Fruit fly (Drosophila melanogaster): ENCODE results near the gene CycH.
A peak's percentile ranks its signal among the peaks of the same experiment; 100 is the strongest.

Gene CycH

DNA sequence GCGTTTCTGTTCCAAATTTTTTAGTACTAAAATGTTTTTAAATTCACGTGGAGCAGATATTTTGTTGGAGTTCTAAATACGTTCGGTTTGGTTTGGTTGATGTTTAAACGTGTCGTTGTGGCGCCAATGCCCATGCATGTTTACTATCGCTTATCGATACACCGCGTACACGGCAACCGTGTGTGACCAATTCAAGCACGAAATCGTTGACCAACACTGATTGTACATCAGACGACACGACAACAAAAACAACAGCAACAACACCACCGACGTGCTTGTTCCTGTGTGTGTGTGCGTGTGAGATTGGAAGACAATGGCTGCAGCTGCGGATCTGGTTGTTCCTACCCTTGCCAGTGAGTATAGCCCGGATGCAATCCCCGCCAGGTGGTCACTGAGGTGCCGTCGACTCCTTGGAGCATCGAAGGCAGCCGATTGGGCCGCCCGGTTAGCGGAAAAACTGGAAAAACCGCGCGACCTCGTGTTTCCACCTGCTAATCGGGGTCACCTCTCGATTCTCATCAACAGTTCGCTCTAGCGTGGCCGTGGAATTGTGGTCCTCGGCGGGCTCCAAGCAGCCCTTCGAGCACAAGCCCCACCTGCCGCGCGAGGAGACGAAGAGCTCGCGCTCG is 3.0 kb downstream of the CycH start, which contains the start of gene eIF2A (continued):
- no peak for TF ChIP-seq dmrt99B (tag; optimal IDR thresholded peaks at IDR 0.05)
- no peak for TF ChIP-seq klu (GFP tag; IDR thresholded peaks at IDR 0.05)
- peak; percentile 33 for TF ChIP-seq CG18262 (tag; optimal IDR thresholded peaks at IDR 0.05)
- TF ChIP-seq dm (GFP tag; optimal IDR thresholded peaks at IDR 0.05) = peak; percentile 89
- peak; percentile 89 for TF ChIP-seq CG15514 (GFP tag; optimal IDR thresholded peaks at IDR 0.05)
- TF ChIP-seq Hr39 (optimal IDR thresholded peaks at IDR 0.05) = no peak
- TF ChIP-seq CG12104 (GFP tag; optimal IDR thresholded peaks at IDR 0.05) = no peak
- peak; percentile 53 for TF ChIP-seq shn (GFP tag; optimal IDR thresholded peaks at IDR 0.05)
- TF ChIP-seq Adf1 (GFP tag; IDR thresholded peaks at IDR 0.05) = no peak
- TF ChIP-seq CG8478 (optimal IDR thresholded peaks at IDR 0.05) = peak; percentile 28
- peak; percentile 36 for TF ChIP-seq CG4854 (GFP tag; optimal IDR thresholded peaks at IDR 0.05)
- TF ChIP-seq CG3847 (GFP tag; IDR thresholded peaks at IDR 0.05) = peak; percentile 86
- no peak for TF ChIP-seq pan (optimal IDR thresholded peaks at IDR 0.05)
- TF ChIP-seq pan (GFP tag; optimal IDR thresholded peaks at IDR 0.05 in 1 of 2, IDR thresholded peaks at IDR 0.05 in 1 of 2) = peak in 1 of 2 experiments; percentile 37
- peak; percentile 76 for TF ChIP-seq BEAF-32 (GFP tag; optimal IDR thresholded peaks at IDR 0.05)
- TF ChIP-seq CG8281 (tag; optimal IDR thresholded peaks at IDR 0.05) = no peak
- TF ChIP-seq CG10959 (GFP tag; IDR thresholded peaks at IDR 0.05) = peak; percentile 21; the same call in 1 of the 2 replicates
- TF ChIP-seq CG3995 (GFP tag; optimal IDR thresholded peaks at IDR 0.05) = peak; percentile 11
- TF ChIP-seq CG2875 (GFP tag; optimal IDR thresholded peaks at IDR 0.05) = no peak
- TF ChIP-seq CG5180 (GFP tag; optimal IDR thresholded peaks at IDR 0.05) = no peak
- TF ChIP-seq Dref (GFP tag; IDR thresholded peaks at IDR 0.05) = peak; percentile 99
- TF ChIP-seq gsb (GFP tag; IDR thresholded peaks at IDR 0.05) = peak; percentile 39; the same call in 1 of the 2 replicates
- TF ChIP-seq CTCF (GFP tag; optimal IDR thresholded peaks at IDR 0.05) = peak; percentile 33
- TF ChIP-seq pzg (GFP tag; optimal IDR thresholded peaks at IDR 0.05) = peak; percentile 99
- TF ChIP-seq NFAT (GFP tag; IDR thresholded peaks at IDR 0.05) = peak; percentile 69
- TF ChIP-seq CHES-1-like (GFP tag; optimal IDR thresholded peaks at IDR 0.05) = peak; percentile 81
- TF ChIP-seq gfzf (GFP tag; optimal IDR thresholded peaks at IDR 0.05) = peak; percentile 51
- peak; percentile 83 for TF ChIP-seq CrebB (tag; optimal IDR thresholded peaks at IDR 0.05)
- no peak for TF ChIP-seq Hand (GFP tag; optimal IDR thresholded peaks at IDR 0.05)
- peak; percentile 49; the same call in 1 of the 2 replicates for TF ChIP-seq CG31224 (GFP tag; IDR thresholded peaks at IDR 0.05)
- TF ChIP-seq CG6175 (GFP tag; IDR thresholded peaks at IDR 0.05) = no peak
- peak; percentile 32 for TF ChIP-seq CG8924 (tag; optimal IDR thresholded peaks at IDR 0.05)
- TF ChIP-seq mirr (GFP tag; optimal IDR thresholded peaks at IDR 0.05) = peak; percentile 89
- TF ChIP-seq Elba2 (GFP tag; optimal IDR thresholded peaks at IDR 0.05) = no peak
- TF ChIP-seq jumu (GFP tag; optimal IDR thresholded peaks at IDR 0.05) = peak; percentile 66
- peak; percentile 68; the same call in 1 of the 2 replicates for TF ChIP-seq Atf6 (GFP tag; IDR thresholded peaks at IDR 0.05)
- peak; percentile 36 for TF ChIP-seq Meics (GFP tag; optimal IDR thresholded peaks at IDR 0.05)
- no peak for TF ChIP-seq Atf3 (GFP tag; optimal IDR thresholded peaks at IDR 0.05)
- peak; percentile 54 for TF ChIP-seq ind (GFP tag; optimal IDR thresholded peaks at IDR 0.05)
- no peak; the same call in 3 of the 4 replicates for TF ChIP-seq Gug (GFP tag; IDR thresholded peaks at IDR 0.05)
- no peak for TF ChIP-seq CG12236 (GFP tag; optimal IDR thresholded peaks at IDR 0.05)
- peak in 1 of 2 experiments; percentile 8 for TF ChIP-seq Eip74EF (GFP tag; optimal IDR thresholded peaks at IDR 0.05)
- peak; percentile 9; the same call in 1 of the 3 replicates for TF ChIP-seq CG17361 (GFP tag; IDR thresholded peaks at IDR 0.05)
- TF ChIP-seq CG13123 (GFP tag; optimal IDR thresholded peaks at IDR 0.05) = no peak
- TF ChIP-seq CG7556 (GFP tag; optimal IDR thresholded peaks at IDR 0.05) = peak; percentile 15
- TF ChIP-seq Bdp1 (GFP tag; optimal IDR thresholded peaks at IDR 0.05) = peak; percentile 43
- TF ChIP-seq Sox102F (GFP tag; optimal IDR thresholded peaks at IDR 0.05) = no peak
- TF ChIP-seq CG10431 (GFP tag; optimal IDR thresholded peaks at IDR 0.05) = no peak
- peak; percentile 24 for TF ChIP-seq BtbVII (GFP tag; optimal IDR thresholded peaks at IDR 0.05)
- peak in 1 of 2 experiments; percentile 54 for TF ChIP-seq Hr51 (GFP tag; optimal IDR thresholded peaks at IDR 0.05)
- TF ChIP-seq Fer2 (tag; optimal IDR thresholded peaks at IDR 0.05) = no peak

Data from whole organism, embryonic.